Fruit fly (Drosophila melanogaster) whole organism, prepupa: ENCODE data around the gene CG33299.

Source experiments
- Blimp-1 ChIP-seq: fragments of 200-800 bp; sonication (Bioruptor generic); optimal IDR thresholded peaks from 3 replicates; lab custom pipeline; 2017; ENCODE audit warnings: missing biosample characterization, missing genetic modification characterization, mild to moderate bottlenecking, moderate library complexity, missing genetic modification reagents
- CG10631 ChIP-seq: fragments of 200-800 bp; sonication (Bioruptor generic); optimal IDR thresholded peaks from 2 replicates; lab custom pipeline; 2016; ENCODE audit warnings: missing biosample characterization, missing genetic modification characterization
- CG6163 ChIP-seq: fragments of 200-800 bp; sonication (Bioruptor generic); IDR thresholded peaks from 3 replicates; pipeline ENCODE4 v1.3.6; 2022; ENCODE audit warnings: missing biosample characterization, missing genetic modification characterization
- CG6808 ChIP-seq: fragments of 200-800 bp; sonication (Bioruptor generic); optimal IDR thresholded peaks from 3 replicates; lab custom pipeline; 2017; ENCODE audit warnings: missing biosample characterization, missing genetic modification characterization, mild to moderate bottlenecking, moderate library complexity, missing genetic modification reagents
- CG7368 ChIP-seq: fragments of 200-800 bp; sonication (Bioruptor generic); optimal IDR thresholded peaks from 3 replicates; lab custom pipeline; 2016; ENCODE audit warnings: missing biosample characterization, missing genetic modification characterization
- Ets21C ChIP-seq: fragments of 200-800 bp; sonication (Bioruptor generic); optimal IDR thresholded peaks from 3 replicates; lab custom pipeline; 2016; ENCODE audit warnings: missing biosample characterization, missing genetic modification characterization
- Lpt ChIP-seq: fragments of 200-800 bp; sonication (Bioruptor generic); optimal IDR thresholded peaks from 3 replicates; lab custom pipeline; 2016; ENCODE audit warnings: missing biosample characterization, missing genetic modification characterization
- Sox102F ChIP-seq: fragments of 200-800 bp; sonication (Bioruptor generic); optimal IDR thresholded peaks from 2 replicates; lab custom pipeline; 2016; ENCODE audit warnings: missing biosample characterization, mild to moderate bottlenecking, missing genetic modification characterization
- acj6 ChIP-seq: fragments of 200-800 bp; sonication (Bioruptor generic); optimal IDR thresholded peaks from 3 replicates; lab custom pipeline; 2016; ENCODE audit warnings: missing biosample characterization, missing genetic modification characterization
- fkh ChIP-seq: fragments of 200-800 bp; sonication (Bioruptor generic); optimal IDR thresholded peaks from 3 replicates; lab custom pipeline; 2017; ENCODE audit warnings: missing biosample characterization, mild to moderate bottlenecking, missing genetic modification characterization, moderate library complexity
- salr ChIP-seq, 2 experiments: fragments of 200-800 bp; sonication (Bioruptor generic); optimal IDR thresholded peaks; 3 replicates each; lab custom pipeline; 2016 to 2018; ENCODE audit warnings: missing biosample characterization in 2 of 2, missing genetic modification characterization in 2 of 2, mild to moderate bottlenecking in 1 of 2
- vri ChIP-seq: fragments of 200-800 bp; sonication (Bioruptor generic); optimal IDR thresholded peaks from 3 replicates; lab custom pipeline; 2016; ENCODE audit warnings: missing biosample characterization, mild to moderate bottlenecking, missing genetic modification characterization

DNA sequence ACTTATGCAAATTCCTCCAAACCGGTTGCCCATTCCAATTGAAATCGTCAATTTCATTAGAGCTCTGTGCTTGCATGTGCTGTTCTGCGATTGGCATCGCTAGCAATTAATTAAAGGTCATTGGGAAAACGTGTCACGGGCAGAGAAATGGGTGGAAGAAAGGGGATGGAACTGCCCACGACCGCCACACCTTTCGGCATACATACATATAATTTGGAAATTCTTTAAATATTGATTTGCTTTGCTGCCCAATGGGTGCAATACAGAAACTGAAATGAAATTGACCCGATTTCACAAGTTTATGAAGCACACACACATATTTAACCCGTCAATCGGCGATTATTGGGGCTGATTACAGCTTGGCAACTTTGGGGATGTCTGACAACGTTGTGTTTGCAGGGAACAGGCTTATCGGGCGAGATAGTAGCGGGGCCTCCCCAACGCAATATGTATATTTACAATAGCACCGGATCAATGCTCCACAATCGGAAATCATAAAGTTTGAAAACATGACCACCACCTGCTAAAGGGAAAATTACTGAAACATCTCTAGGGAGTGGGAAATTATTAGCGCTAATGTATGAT, 41.6 kb upstream of the CG33299 start:
- TF ChIP-seq salr (GFP tag; optimal IDR thresholded peaks at IDR 0.05; lab: Kevin White, UChicago) = no peak
- no peak for TF ChIP-seq CG10631
- TF ChIP-seq fkh = peak; percentile 44
- TF ChIP-seq acj6 (GFP tag; lab: Kevin White, UChicago) = no peak
- no peak for TF ChIP-seq Lpt
- TF ChIP-seq CG6163 = no peak
- no peak for TF ChIP-seq CG7368
- no peak for TF ChIP-seq Blimp-1 (GFP tag; lab: Kevin White, UChicago)
- TF ChIP-seq CG6808 (GFP tag; lab: Kevin White, UChicago) = no peak
- no peak for TF ChIP-seq Ets21C (GFP tag; lab: Kevin White, UChicago)
- TF ChIP-seq vri (GFP tag; lab: Kevin White, UChicago) = peak; percentile 51
- no peak for TF ChIP-seq Sox102F
